Fruit fly (Drosophila melanogaster) whole organism, embryonic: ENCODE results near the gene BckdhA.

Source experiments
- Antp ChIP-seq: fragments of 200-800 bp; sonication (Bioruptor generic); optimal IDR thresholded peaks from 3 replicates; lab custom pipeline; 2016; ENCODE audit warnings: missing biosample characterization, missing genetic modification characterization
- B-H2 ChIP-seq: fragments of 200-800 bp; sonication (Bioruptor generic); optimal IDR thresholded peaks from 2 replicates; lab custom pipeline; 2018; ENCODE audit warnings: missing biosample characterization, mild to moderate bottlenecking, missing genetic modification characterization
- C15 ChIP-seq: fragments of 200-800 bp; sonication (Bioruptor generic); IDR thresholded peaks from 3 replicates; pipeline ENCODE4 v1.3.6; 2022; ENCODE audit warnings: missing biosample characterization, missing genetic modification characterization
- CG10274 ChIP-seq: fragments of 200-800 bp; sonication (Bioruptor generic); optimal IDR thresholded peaks from 3 replicates; lab custom pipeline; 2017; ENCODE audit warnings: missing biosample characterization, mild to moderate bottlenecking, missing genetic modification characterization
- CG11504 ChIP-seq: fragments of 200-800 bp; sonication (Bioruptor generic); optimal IDR thresholded peaks from 3 replicates; lab custom pipeline; 2019; ENCODE audit warnings: missing biosample characterization, mild to moderate bottlenecking, missing genetic modification characterization, moderate library complexity
- CG15073 ChIP-seq: fragments of 200-800 bp; sonication (Bioruptor generic); optimal IDR thresholded peaks from 2 replicates; lab custom pipeline; 2016; ENCODE audit warnings: missing biosample characterization, missing genetic modification characterization
- CG15269 ChIP-seq: fragments of 200-800 bp; sonication (Bioruptor generic); optimal IDR thresholded peaks from 2 replicates; lab custom pipeline; 2018; ENCODE audit warnings: missing biosample characterization, mild to moderate bottlenecking, missing genetic modification characterization, moderate library complexity
- CG17612 ChIP-seq: fragments of 200-800 bp; sonication (Bioruptor generic); IDR thresholded peaks from 2 replicates; pipeline ENCODE4 v1.3.6; 2022; ENCODE audit warnings: missing biosample characterization, missing genetic modification characterization
- CG18619 ChIP-seq: fragments of 200-800 bp; sonication (Bioruptor generic); optimal IDR thresholded peaks from 3 replicates; lab custom pipeline; 2017; ENCODE audit warnings: missing biosample characterization, mild to moderate bottlenecking, missing genetic modification characterization
- CG2116 ChIP-seq: fragments of 200-800 bp; sonication (Bioruptor generic); optimal IDR thresholded peaks from 3 replicates; lab custom pipeline; 2018; ENCODE audit warnings: missing biosample characterization, mild to moderate bottlenecking, missing genetic modification characterization
- CG2678 ChIP-seq: fragments of 200-800 bp; sonication (Bioruptor generic); optimal IDR thresholded peaks from 3 replicates; lab custom pipeline; 2019; ENCODE audit warnings: missing biosample characterization, mild to moderate bottlenecking, missing genetic modification characterization, moderate library complexity
- CG3065 ChIP-seq: fragments of 200-800 bp; sonication (Bioruptor generic); optimal IDR thresholded peaks from 2 replicates; lab custom pipeline; 2016; ENCODE audit warnings: missing biosample characterization, missing genetic modification characterization
- CG34422 ChIP-seq: fragments of 200-800 bp; sonication (Bioruptor generic); IDR thresholded peaks from 3 replicates; pipeline ENCODE4 v1.3.6; 2022; ENCODE audit warnings: missing biosample characterization, missing genetic modification characterization
- CG4328 ChIP-seq: fragments of 200-800 bp; sonication (Bioruptor generic); optimal IDR thresholded peaks from 3 replicates; lab custom pipeline; 2017; ENCODE audit warnings: missing biosample characterization, missing genetic modification reagents, missing genetic modification characterization
- CG43689 ChIP-seq: fragments of 200-800 bp; sonication (Bioruptor generic); IDR thresholded peaks from 2 replicates; pipeline ENCODE4 v1.3.6; 2022; ENCODE audit warnings: missing biosample characterization, missing genetic modification characterization
- CG5180 ChIP-seq: fragments of 200-800 bp; sonication (Bioruptor generic); optimal IDR thresholded peaks from 3 replicates; lab custom pipeline; 2017; ENCODE audit warnings: missing biosample characterization, missing genetic modification characterization, mild to moderate bottlenecking, moderate library complexity, missing genetic modification reagents
- CG6813 ChIP-seq: fragments of 200-800 bp; sonication (Bioruptor generic); optimal IDR thresholded peaks from 2 replicates; lab custom pipeline; 2017; ENCODE audit warnings: missing biosample characterization, missing genetic modification characterization, mild to moderate bottlenecking, moderate library complexity, missing genetic modification reagents
- CG6854 ChIP-seq: fragments of 200-800 bp; sonication (Bioruptor generic); optimal IDR thresholded peaks from 3 replicates; lab custom pipeline; 2017; ENCODE audit warnings: missing biosample characterization, mild to moderate bottlenecking, missing genetic modification characterization
- CG7556 ChIP-seq: fragments of 200-800 bp; sonication (Bioruptor generic); optimal IDR thresholded peaks from 2 replicates; lab custom pipeline; 2017; ENCODE audit warnings: missing biosample characterization, mild to moderate bottlenecking, missing genetic modification characterization
- CG7987 ChIP-seq: fragments of 200-800 bp; sonication (Bioruptor generic); optimal IDR thresholded peaks from 2 replicates; lab custom pipeline; 2018; ENCODE audit warnings: missing biosample characterization, mild to moderate bottlenecking, missing genetic modification characterization, moderate library complexity
- CG8089 ChIP-seq: fragments of 200-800 bp; sonication (Bioruptor generic); optimal IDR thresholded peaks from 3 replicates; lab custom pipeline; 2016; ENCODE audit warnings: missing biosample characterization, missing genetic modification characterization
- CG8924 ChIP-seq: fragments of 200-800 bp; optimal IDR thresholded peaks from 3 replicates; lab custom pipeline; 2019; ENCODE audit warnings: missing biosample characterization, mild to moderate bottlenecking, missing genetic modification characterization, moderate library complexity
- CG9727 ChIP-seq: fragments of 200-800 bp; sonication (Bioruptor generic); optimal IDR thresholded peaks from 3 replicates; lab custom pipeline; 2017; ENCODE audit warnings: missing biosample characterization, mild to moderate bottlenecking, missing genetic modification characterization
- CTCF ChIP-seq: fragments of 200-800 bp; sonication (Bioruptor generic); optimal IDR thresholded peaks from 2 replicates; lab custom pipeline; 2017; ENCODE audit warnings: missing biosample characterization, mild to moderate bottlenecking, missing genetic modification characterization, moderate library complexity
- D ChIP-seq, 2 experiments: fragments of 200-800 bp in 1 of 2; fragments of >200 bp in 1 of 2; sonication (Bioruptor generic) in 1 of 2; optimal IDR thresholded peaks; 2 replicates in 1 of 2; 3 replicates in 1 of 2; lab custom pipeline; 2017; ENCODE audit warnings: mild to moderate bottlenecking in 1 of 2, missing biosample characterization in 1 of 2, missing genetic modification characterization in 1 of 2, missing genetic modification reagents in 1 of 2
- Dfd ChIP-seq, 2 experiments: fragments of >200 bp; optimal IDR thresholded peaks; 2 replicates each; lab custom pipeline; 2017; ENCODE audit warnings: missing biosample characterization in 2 of 2, missing genetic modification characterization in 2 of 2
- Drgx ChIP-seq: fragments of 200-800 bp; sonication (Bioruptor generic); IDR thresholded peaks from 2 replicates; pipeline ENCODE4 v1.3.6; 2022; ENCODE audit warnings: missing biosample characterization, missing genetic modification characterization
- Elba2 ChIP-seq: fragments of 200-800 bp; sonication (Bioruptor generic); optimal IDR thresholded peaks from 3 replicates; lab custom pipeline; 2016; ENCODE audit warnings: missing biosample characterization, missing genetic modification characterization
- GATAe ChIP-seq: fragments of 200-800 bp; sonication (Bioruptor generic); conservative IDR thresholded peaks from 2 replicates; pipeline ENCODE4 v1.3.6; 2022; ENCODE audit warnings: missing biosample characterization, missing genetic modification characterization
- Hand ChIP-seq: fragments of 200-800 bp; sonication (Bioruptor generic); optimal IDR thresholded peaks from 2 replicates; lab custom pipeline; 2017; ENCODE audit warnings: mild to moderate bottlenecking, missing biosample characterization, missing genetic modification reagents, missing genetic modification characterization
- Hr78 ChIP-seq, 2 experiments: fragments of 200-800 bp in 1 of 2; fragments of >200 bp in 1 of 2; sonication (Bioruptor generic) in 1 of 2; optimal IDR thresholded peaks; 2 replicates each; lab custom pipeline; 2017 to 2019; ENCODE audit warnings: missing biosample characterization in 2 of 2, missing genetic modification characterization in 2 of 2, mild to moderate bottlenecking in 1 of 2, moderate library complexity in 1 of 2
- Mad ChIP-seq: fragments of 200-800 bp; sonication (Bioruptor generic); optimal IDR thresholded peaks from 2 replicates; lab custom pipeline; 2016; ENCODE audit warnings: missing biosample characterization, missing genetic modification characterization
- Med ChIP-seq: fragments of 200-800 bp; sonication (Bioruptor generic); peaks from one replicate; lab custom pipeline; 2016; ENCODE audit warnings: missing biosample characterization, missing genetic modification characterization, mild to moderate bottlenecking, inconsistent platforms, moderate library complexity
- Mes4 ChIP-seq: fragments of 200-800 bp; sonication (Bioruptor generic); optimal IDR thresholded peaks from 2 replicates; lab custom pipeline; 2016; ENCODE audit warnings: missing biosample characterization, missing genetic modification characterization
- Scr ChIP-seq: fragments of 200-800 bp; sonication (Bioruptor generic); IDR thresholded peaks from 2 replicates; pipeline ENCODE4 v1.3.6; 2022; ENCODE audit warnings: missing biosample characterization, missing genetic modification characterization; ENCODE audit not compliant: partially characterized antibody
- bbx ChIP-seq: fragments of 200-800 bp; sonication (Bioruptor generic); IDR thresholded peaks from 2 replicates; pipeline ENCODE4 v1.3.6; 2022; ENCODE audit warnings: missing biosample characterization, missing genetic modification characterization; ENCODE audit not compliant: partially characterized antibody
- br ChIP-seq: fragments of >200 bp; optimal IDR thresholded peaks from 2 replicates; lab custom pipeline; 2017
- hb ChIP-seq: fragments of 200-800 bp; sonication (Bioruptor generic); IDR thresholded peaks from 3 replicates; pipeline ENCODE4 v1.3.6; 2022; ENCODE audit warnings: missing biosample characterization, missing genetic modification characterization; ENCODE audit not compliant: partially characterized antibody
- inv ChIP-seq: fragments of 200-800 bp; sonication (Bioruptor generic); IDR thresholded peaks from 2 replicates; pipeline ENCODE4 v1.3.6; 2022; ENCODE audit warnings: missing biosample characterization, missing genetic modification characterization; ENCODE audit not compliant: partially characterized antibody
- jigr1 ChIP-seq: fragments of 200-800 bp; sonication (Bioruptor generic); IDR thresholded peaks from 3 replicates; pipeline ENCODE4 v1.3.6; 2022; ENCODE audit warnings: missing biosample characterization, missing genetic modification characterization
- jing ChIP-seq: fragments of 200-800 bp; sonication (Bioruptor generic); optimal IDR thresholded peaks from 2 replicates; lab custom pipeline; 2018; ENCODE audit warnings: missing biosample characterization, mild to moderate bottlenecking, missing genetic modification characterization
- kay ChIP-seq: fragments of 200-800 bp; sonication (Bioruptor generic); optimal IDR thresholded peaks from 2 replicates; lab custom pipeline; 2016; ENCODE audit warnings: missing biosample characterization, missing genetic modification characterization
- mld ChIP-seq: fragments of 200-800 bp; sonication (Bioruptor generic); IDR thresholded peaks from 3 replicates; pipeline ENCODE4 v1.3.6; 2022; ENCODE audit warnings: missing biosample characterization, missing genetic modification characterization; ENCODE audit not compliant: partially characterized antibody
- peb ChIP-seq: fragments of 200-800 bp; sonication (Bioruptor generic); IDR thresholded peaks from 2 replicates; pipeline ENCODE4 v1.3.6; 2022; ENCODE audit warnings: missing biosample characterization, missing genetic modification characterization
- pros ChIP-seq: fragments of 200-800 bp; sonication (Bioruptor generic); optimal IDR thresholded peaks from 3 replicates; lab custom pipeline; 2019; ENCODE audit warnings: missing biosample characterization, mild to moderate bottlenecking, missing genetic modification characterization, moderate library complexity
- psq ChIP-seq: fragments of 200-800 bp; sonication (Bioruptor generic); optimal IDR thresholded peaks from 2 replicates; lab custom pipeline; 2017; ENCODE audit warnings: missing biosample characterization, missing genetic modification characterization
- schlank ChIP-seq: fragments of 200-800 bp; sonication (Bioruptor generic); optimal IDR thresholded peaks from 2 replicates; lab custom pipeline; 2018; ENCODE audit warnings: missing biosample characterization, mild to moderate bottlenecking, missing genetic modification characterization
- sens ChIP-seq: fragments of 200-800 bp; sonication (Bioruptor generic); peaks from one replicate; lab custom pipeline; 2016; ENCODE audit warnings: missing biosample characterization, missing genetic modification characterization
- shn ChIP-seq: fragments of 200-800 bp; sonication (Bioruptor generic); optimal IDR thresholded peaks from 3 replicates; lab custom pipeline; 2016; ENCODE audit warnings: missing biosample characterization, missing genetic modification characterization
- slou ChIP-seq: fragments of 200-800 bp; sonication (Bioruptor generic); optimal IDR thresholded peaks from 3 replicates; lab custom pipeline; 2016; ENCODE audit warnings: missing biosample characterization, missing genetic modification characterization
- wek ChIP-seq: fragments of 200-800 bp; sonication (Bioruptor generic); optimal IDR thresholded peaks from 3 replicates; lab custom pipeline; 2018; ENCODE audit warnings: missing biosample characterization, mild to moderate bottlenecking, missing genetic modification characterization, moderate library complexity

Gene BckdhA

dm6 chr3R:9534125-9534496 lies 21.5 kb upstream of the BckdhA start (continued):
- TF ChIP-seq wek (GFP tag; lab: Kevin White, UChicago) (peak; percentile 74), Hr78 (GFP tag; optimal IDR thresholded peaks at IDR 0.05; lab: Kevin White, UChicago) (peak in 1 of 2 experiments; percentile 68), jigr1 (GFP tag; lab: Robert Waterston, UW) (peak; percentile 81), CG9727 (peak; percentile 85), CG5180 (GFP tag; lab: Kevin White, UChicago) (no peak), CG6854 (GFP tag; lab: Kevin White, UChicago) (peak; percentile 76), jing (peak; percentile 86), CG10274 (GFP tag; lab: Kevin White, UChicago) (peak; percentile 61), Drgx (peak; percentile 93), CG8924 (tag; lab: Kevin White, UChicago) (peak; percentile 96), Mad (peak; percentile 88), CG15269 (tag; lab: Kevin White, UChicago) (peak; percentile 95), D (optimal IDR thresholded peaks at IDR 0.05; lab: Kevin White, UChicago) (no peak), D (GFP tag; optimal IDR thresholded peaks at IDR 0.05; lab: Kevin White, UChicago) (peak; percentile 94), CG11504 (peak; percentile 96), slou (GFP tag; lab: Kevin White, UChicago) (peak; percentile 11), B-H2 (GFP tag; lab: Kevin White, UChicago) (peak; percentile 32), inv (no peak), Mes4 (peak; percentile 91), CTCF (GFP tag; lab: Kevin White, UChicago) (peak; percentile 65), Hand (peak; percentile 71), CG43689 (GFP tag; lab: Robert Waterston, UW) (no peak; the same call in none of the 2 replicates), CG2116 (GFP tag; lab: Kevin White, UChicago) (peak; percentile 60), shn (peak; percentile 83), psq (GFP tag; lab: Kevin White, UChicago) (peak; percentile 72), mld (no peak), Dfd (GFP tag; optimal IDR thresholded peaks at IDR 0.05; lab: Kevin White, UChicago) (no peak), schlank (tag; lab: Kevin White, UChicago) (peak; percentile 67), CG17612 (GFP tag; lab: Robert Waterston, UW) (peak; percentile 75), CG7987 (GFP tag; lab: Kevin White, UChicago) (peak; percentile 67), C15 (GFP tag; lab: Robert Waterston, UW) (peak; percentile 83; the same call in 2 of the 3 replicates), CG18619 (peak; percentile 89), peb (GFP tag; lab: Robert Waterston, UW) (peak; percentile 82), CG8089 (GFP tag; lab: Kevin White, UChicago) (peak; percentile 88), sens (GFP tag; lab: Kevin White, UChicago) (peak; percentile 99), CG3065 (peak; percentile 82), Med (GFP tag; lab: Kevin White, UChicago) (peak; percentile 98), CG7556 (peak; percentile 92), kay (GFP tag; lab: Kevin White, UChicago) (peak; percentile 82), CG15073 (peak; percentile 76), br (lab: Kevin White, UChicago) (no peak), CG6813 (GFP tag; lab: Kevin White, UChicago) (peak; percentile 80), pros (GFP tag; lab: Kevin White, UChicago) (peak; percentile 22), CG4328 (GFP tag; lab: Kevin White, UChicago) (peak; percentile 86), hb (GFP tag; lab: Robert Waterston, UW) (no peak), Antp (GFP tag; lab: Kevin White, UChicago) (peak; percentile 86), CG34422 (peak; percentile 90), CG2678 (tag; lab: Kevin White, UChicago) (peak; percentile 96), Elba2 (GFP tag; lab: Kevin White, UChicago) (no peak), bbx (GFP tag; lab: Robert Waterston, UW) (no peak), Scr (no peak), GATAe (GFP tag; lab: Robert Waterston, UW) (peak; percentile 33)
